Comparison of ENCODE assay signal across 4 worm cellular contexts in the genomic region with DNA sequence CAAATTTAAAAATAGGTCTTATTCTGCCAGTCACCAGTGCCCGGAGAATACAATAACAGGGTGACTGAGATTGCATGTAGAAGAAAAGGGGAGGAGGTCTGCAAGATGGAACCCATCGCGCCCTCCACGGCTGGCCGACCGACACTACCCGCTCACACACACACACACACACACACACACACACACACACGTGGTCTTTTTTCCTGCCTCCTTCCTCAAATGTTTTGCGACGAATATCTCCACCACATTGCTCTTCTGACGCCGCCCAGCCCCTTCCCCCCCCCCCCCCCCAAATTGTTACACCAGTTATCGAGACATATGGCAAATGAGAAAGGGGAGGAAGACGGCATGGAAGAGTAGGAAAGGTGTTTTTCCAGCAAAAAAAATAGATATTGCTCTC.
TF ChIP-seq lines count a peak whose summit lies in the region.

No protein-coding gene starts in this region.

TF ChIP-seq in whole organism, L2 larva, 48 proteins besides CTCF, POLR2A, EP300 and RAD21:
- TF ChIP-seq nhr-237 (tag; optimal IDR thresholded peaks at IDR 0.05; lab: Kevin White, UChicago) (no peak), nhr-129 (tag; optimal IDR thresholded peaks at IDR 0.05; lab: Kevin White, UChicago) (peak; percentile 18), sma-9 (GFP tag; optimal IDR thresholded peaks at IDR 0.05; lab: Kevin White, UChicago) (peak; percentile 38), sma-9 (tag; optimal IDR thresholded peaks at IDR 0.05; lab: Kevin White, UChicago) (no peak)

TF ChIP-seq in whole organism, L4 larva, 104 proteins besides CTCF, POLR2A, EP300 and RAD21 (continues in another document):
- TF ChIP-seq php-3 (GFP tag; IDR thresholded peaks at IDR 0.05; lab: Robert Waterston, UW) = no peak
- TF ChIP-seq tag-97 (GFP tag; IDR thresholded peaks at IDR 0.05; lab: Robert Waterston, UW) = no peak
- no peak for TF ChIP-seq nhr-102 (tag; optimal IDR thresholded peaks at IDR 0.05; lab: Kevin White, UChicago)
- no peak for TF ChIP-seq nhr-77 (tag; optimal IDR thresholded peaks at IDR 0.05; lab: Kevin White, UChicago)
- no peak for TF ChIP-seq T26A8.4 (GFP tag; IDR thresholded peaks at IDR 0.05; lab: Robert Waterston, UW)
- no peak for TF ChIP-seq sdz-12 (GFP tag; optimal IDR thresholded peaks at IDR 0.05; lab: Kevin White, UChicago)
- TF ChIP-seq unc-130 (GFP tag; optimal IDR thresholded peaks at IDR 0.05; lab: Kevin White, UChicago) = no peak
- TF ChIP-seq ZK337.2 (GFP tag; IDR thresholded peaks at IDR 0.05; lab: Robert Waterston, UW) = no peak
- no peak for TF ChIP-seq ces-1 (GFP tag; optimal IDR thresholded peaks at IDR 0.05; lab: Kevin White, UChicago)
- TF ChIP-seq daf-19 (GFP tag; conservative IDR thresholded peaks at IDR 0.05; lab: Robert Waterston, UW) = no peak
- peak; percentile 49 for TF ChIP-seq hlh-30 (tag; optimal IDR thresholded peaks at IDR 0.05; lab: Kevin White, UChicago; ENCODE audit: insufficient read depth)
- TF ChIP-seq R02D3.7 (tag; optimal IDR thresholded peaks at IDR 0.05; lab: Kevin White, UChicago) = no peak
- no peak for TF ChIP-seq nhr-10 (tag; optimal IDR thresholded peaks at IDR 0.05; lab: Kevin White, UChicago)
- no peak for TF ChIP-seq fos-1 (tag; optimal IDR thresholded peaks at IDR 0.05; lab: Kevin White, UChicago)
- TF ChIP-seq ceh-28 (tag; optimal IDR thresholded peaks at IDR 0.05; lab: Kevin White, UChicago) = no peak
- no peak for TF ChIP-seq T20F7.1 (GFP tag; optimal IDR thresholded peaks at IDR 0.05; lab: Kevin White, UChicago)
- TF ChIP-seq lin-13 (GFP tag; optimal IDR thresholded peaks at IDR 0.05; lab: Kevin White, UChicago) = no peak
- no peak for TF ChIP-seq aly-2 (tag; optimal IDR thresholded peaks at IDR 0.05; lab: Kevin White, UChicago)
- TF ChIP-seq nhr-111 (GFP tag; optimal IDR thresholded peaks at IDR 0.05; lab: Kevin White, UChicago) = no peak
- TF ChIP-seq ama-1 (optimal IDR thresholded peaks at IDR 0.05; lab: Kevin White, UChicago) = no peak
- TF ChIP-seq lin-38 (GFP tag; IDR thresholded peaks at IDR 0.05; lab: Robert Waterston, UW) = no peak
- TF ChIP-seq mxl-2 (GFP tag; conservative IDR thresholded peaks at IDR 0.05; lab: Robert Waterston, UW) = no peak
- no peak for TF ChIP-seq F37D6.2 (tag; optimal IDR thresholded peaks at IDR 0.05; lab: Kevin White, UChicago)
- TF ChIP-seq tra-1 (GFP tag; IDR thresholded peaks at IDR 0.05; lab: Robert Waterston, UW) = 0 out of 2 replicates have a peak, but pooled peaks have one; percentile 41
- TF ChIP-seq ceh-62 (tag; optimal IDR thresholded peaks at IDR 0.05; lab: Kevin White, UChicago) = no peak
- TF ChIP-seq jun-1 (tag; optimal IDR thresholded peaks at IDR 0.05; lab: Kevin White, UChicago) = no peak
- TF ChIP-seq nhr-76 (tag; optimal IDR thresholded peaks at IDR 0.05; lab: Kevin White, UChicago) = no peak
- no peak for TF ChIP-seq lsy-2 (tag; optimal IDR thresholded peaks at IDR 0.05; lab: Kevin White, UChicago)
- no peak for TF ChIP-seq zag-1 (tag; optimal IDR thresholded peaks at IDR 0.05; lab: Kevin White, UChicago)

TF ChIP-seq in whole organism, late embryonic, 69 proteins besides CTCF, POLR2A, EP300 and RAD21:
- TF ChIP-seq hlh-30 (tag; optimal IDR thresholded peaks at IDR 0.05; lab: Kevin White, UChicago; ENCODE audit: insufficient read depth) (peak; percentile 34), pat-9 (tag; optimal IDR thresholded peaks at IDR 0.05; lab: Kevin White, UChicago) (peak; percentile 39), ceh-6 (GFP tag; optimal IDR thresholded peaks at IDR 0.05; lab: Kevin White, UChicago) (peak; percentile 14), C38D4.7 (GFP tag; optimal IDR thresholded peaks at IDR 0.05; lab: Kevin White, UChicago) (no peak)

TF ChIP-seq in whole organism, mixed stage, embryonic, 35 proteins besides CTCF, POLR2A, EP300 and RAD21:
- TF ChIP-seq ceh-43 (GFP tag; optimal IDR thresholded peaks at IDR 0.05; lab: Kevin White, UChicago) (no peak), unc-62 (GFP tag; optimal IDR thresholded peaks at IDR 0.05; lab: Kevin White, UChicago) (no peak), nhr-12 (tag; optimal IDR thresholded peaks at IDR 0.05; lab: Kevin White, UChicago) (no peak), hlh-1 (tag; optimal IDR thresholded peaks at IDR 0.05; lab: Kevin White, UChicago) (no peak), ceh-83 (GFP tag; optimal IDR thresholded peaks at IDR 0.05; lab: Kevin White, UChicago) (no peak), pha-4 (tag; optimal IDR thresholded peaks at IDR 0.05; lab: Kevin White, UChicago) (no peak), snpc-4 (tag; optimal IDR thresholded peaks at IDR 0.05; lab: Kevin White, UChicago) (no peak), ceh-39 (tag; optimal IDR thresholded peaks at IDR 0.05; lab: Kevin White, UChicago) (no peak), blmp-1 (tag; optimal IDR thresholded peaks at IDR 0.05; lab: Kevin White, UChicago) (no peak), sem-2 (GFP tag; optimal IDR thresholded peaks at IDR 0.05; lab: Kevin White, UChicago) (no peak), bed-3 (GFP tag; optimal IDR thresholded peaks at IDR 0.05; lab: Kevin White, UChicago) (no peak), M03D4.4 (tag; optimal IDR thresholded peaks at IDR 0.05; lab: Kevin White, UChicago) (peak; percentile 69), nhr-2 (tag; optimal IDR thresholded peaks at IDR 0.05; lab: Kevin White, UChicago) (no peak), lsy-2 (tag; optimal IDR thresholded peaks at IDR 0.05; lab: Kevin White, UChicago) (no peak), drap-1 (GFP tag; optimal IDR thresholded peaks at IDR 0.05; lab: Kevin White, UChicago) (peak; percentile 65), sptf-1 (tag; optimal IDR thresholded peaks at IDR 0.05; lab: Kevin White, UChicago) (peak; percentile 83), mls-2 (tag; optimal IDR thresholded peaks at IDR 0.05; lab: Kevin White, UChicago) (no peak), nhr-76 (tag; optimal IDR thresholded peaks at IDR 0.05; lab: Kevin White, UChicago) (no peak), ztf-11 (tag; optimal IDR thresholded peaks at IDR 0.05; lab: Kevin White, UChicago) (no peak), zip-8 (tag; optimal IDR thresholded peaks at IDR 0.05; lab: Kevin White, UChicago) (no peak), nhr-28 (tag; optimal IDR thresholded peaks at IDR 0.05; lab: Kevin White, UChicago) (no peak), lin-32 (GFP tag; optimal IDR thresholded peaks at IDR 0.05; lab: Kevin White, UChicago) (peak; percentile 53), cnd-1 (tag; optimal IDR thresholded peaks at IDR 0.05; lab: Kevin White, UChicago) (peak; percentile 65), elt-1 (tag; optimal IDR thresholded peaks at IDR 0.05; lab: Kevin White, UChicago; ENCODE audit: borderline replicate concordance, insufficient read depth) (no peak), mep-1 (tag; optimal IDR thresholded peaks at IDR 0.05; lab: Kevin White, UChicago) (no peak), ces-1 (GFP tag; optimal IDR thresholded peaks at IDR 0.05; lab: Kevin White, UChicago) (no peak), unc-39 (tag; optimal IDR thresholded peaks at IDR 0.05; lab: Kevin White, UChicago) (no peak), tbx-8 (GFP tag; optimal IDR thresholded peaks at IDR 0.05; lab: Kevin White, UChicago) (no peak), lin-13 (tag; optimal IDR thresholded peaks at IDR 0.05; lab: Kevin White, UChicago) (no peak), mab-5 (tag; optimal IDR thresholded peaks at IDR 0.05; lab: Kevin White, UChicago) (no peak), unc-120 (tag; optimal IDR thresholded peaks at IDR 0.05; lab: Kevin White, UChicago; ENCODE audit: poor library complexity, severe bottlenecking) (no peak), nhr-237 (tag; optimal IDR thresholded peaks at IDR 0.05; lab: Kevin White, UChicago) (no peak), elt-3 (tag; optimal IDR thresholded peaks at IDR 0.05; lab: Kevin White, UChicago) (no peak), flh-1 (GFP tag; optimal IDR thresholded peaks at IDR 0.05; lab: Kevin White, UChicago) (no peak), ham-2 (GFP tag; optimal IDR thresholded peaks at IDR 0.05; lab: Kevin White, UChicago) (peak; percentile 2)
